Worm (Caenorhabditis elegans): ENCODE results near the gene T15B12.2.

The T15B12.2 gene

DNA sequence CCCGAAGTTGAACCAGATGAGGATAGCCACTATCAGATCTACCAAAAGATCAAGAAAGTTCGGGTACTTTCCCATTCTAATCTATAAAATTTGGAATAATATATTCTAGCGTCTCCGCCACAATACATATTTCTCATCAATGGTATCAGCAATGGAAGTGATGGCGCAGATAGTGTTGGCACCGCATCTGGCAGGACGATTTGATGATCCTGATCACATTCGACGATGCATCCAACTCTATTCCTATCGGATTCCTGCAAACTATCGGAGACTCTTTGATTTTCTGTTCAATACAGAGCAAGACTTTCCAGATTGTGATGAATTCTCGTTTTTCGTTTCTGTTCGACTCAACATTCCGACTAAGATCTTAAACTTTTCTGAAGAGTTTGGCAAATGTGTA, 27.7 kb upstream of the T15B12.2 start:
- TF ChIP-seq Y116A8C.19 (tag; optimal IDR thresholded peaks at IDR 0.05; ENCODE audit: borderline replicate concordance), result no peak
- no peak for TF ChIP-seq ceh-88 (GFP tag; IDR thresholded peaks at IDR 0.05)
- TF ChIP-seq ceh-82 (tag; optimal IDR thresholded peaks at IDR 0.05), result no peak
- no peak for TF ChIP-seq unc-130 (tag; optimal IDR thresholded peaks at IDR 0.05)
- TF ChIP-seq hpl-2 (GFP tag; optimal IDR thresholded peaks at IDR 0.05), result no peak
- no peak for TF ChIP-seq mab-9 (GFP tag; IDR thresholded peaks at IDR 0.05)
- TF ChIP-seq unc-30 (tag; optimal IDR thresholded peaks at IDR 0.05), result no peak
- TF ChIP-seq egl-27 (tag; optimal IDR thresholded peaks at IDR 0.05), result no peak
- no peak for TF ChIP-seq irx-1 (tag; optimal IDR thresholded peaks at IDR 0.05)
- no peak for TF ChIP-seq nhr-28 (tag; optimal IDR thresholded peaks at IDR 0.05)
- no peak for TF ChIP-seq nhr-19 (GFP tag; conservative IDR thresholded peaks at IDR 0.05)
- no peak for TF ChIP-seq lin-39 (tag; optimal IDR thresholded peaks at IDR 0.05)
- no peak for TF ChIP-seq rnt-1 (tag; optimal IDR thresholded peaks at IDR 0.05)

DNA sequence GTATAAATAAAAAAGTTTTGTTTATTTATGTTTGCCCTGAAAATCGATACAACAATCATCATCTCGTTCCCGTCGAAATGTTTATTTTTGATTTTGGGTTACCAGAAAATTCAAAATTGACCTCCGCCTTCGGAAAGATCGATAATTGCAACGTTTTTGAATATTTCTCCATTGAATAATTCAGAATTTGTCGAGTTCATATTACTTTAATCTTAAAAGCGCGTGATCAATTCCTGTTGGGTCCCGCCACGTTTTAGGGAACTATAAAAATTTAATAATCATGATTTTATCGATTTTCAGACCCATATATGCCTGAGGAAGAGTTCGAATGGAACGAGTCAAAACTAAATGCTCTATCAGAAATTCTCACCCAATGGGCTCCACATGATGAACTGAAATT, 24.6 kb upstream of the T15B12.2 start, which contains the start of gene sorf-2:
TSS of gene sorf-2 (plus strand) at position 301 of the 400 bp plus-strand sequence.
- TF ChIP-seq ets-5 (GFP tag; IDR thresholded peaks at IDR 0.05), result no peak
- no peak for TF ChIP-seq unc-62 (GFP tag; optimal IDR thresholded peaks at IDR 0.05)
- no peak for TF ChIP-seq efl-3 (GFP tag; optimal IDR thresholded peaks at IDR 0.05)
- TF ChIP-seq lin-15B (tag; optimal IDR thresholded peaks at IDR 0.05), result no peak

DNA sequence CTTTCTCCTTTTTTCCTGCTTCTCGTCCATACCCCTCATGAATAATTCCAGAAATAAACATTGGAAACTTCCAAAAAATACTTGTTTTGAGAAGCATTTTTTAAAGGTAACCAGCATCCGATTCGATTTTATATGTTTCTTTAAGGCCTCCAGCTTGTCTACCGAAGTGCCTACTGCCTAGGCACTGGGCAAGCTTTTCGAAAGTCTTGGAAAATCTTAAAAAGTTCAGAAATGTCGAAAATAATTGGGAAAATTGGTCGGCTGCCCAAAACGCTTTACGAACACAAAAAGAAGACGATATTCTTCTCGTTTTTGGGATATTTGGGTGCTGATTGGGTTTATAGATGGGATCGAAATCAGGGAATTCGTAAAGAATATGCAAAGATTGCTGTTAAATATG, 20.0 kb upstream of the T15B12.2 start, which contains the start of gene F52C9.3:
TSS of gene F52C9.3 (plus strand) at position 225 of the 400 bp plus-strand sequence.
- TF ChIP-seq F16B12.6 (tag; optimal IDR thresholded peaks at IDR 0.05) (no peak), elt-2 (tag; optimal IDR thresholded peaks at IDR 0.05) (peak; percentile 29), efl-1 (optimal IDR thresholded peaks at IDR 0.05) (no peak), efl-1 (GFP tag; optimal IDR thresholded peaks at IDR 0.05 in 1 of 2) (peak in 1 of 2 experiments; percentile 57), isw-1 (GFP tag; IDR thresholded peaks at IDR 0.05) (no peak), ama-1 (optimal IDR thresholded peaks at IDR 0.05) (peak; percentile 57)

DNA sequence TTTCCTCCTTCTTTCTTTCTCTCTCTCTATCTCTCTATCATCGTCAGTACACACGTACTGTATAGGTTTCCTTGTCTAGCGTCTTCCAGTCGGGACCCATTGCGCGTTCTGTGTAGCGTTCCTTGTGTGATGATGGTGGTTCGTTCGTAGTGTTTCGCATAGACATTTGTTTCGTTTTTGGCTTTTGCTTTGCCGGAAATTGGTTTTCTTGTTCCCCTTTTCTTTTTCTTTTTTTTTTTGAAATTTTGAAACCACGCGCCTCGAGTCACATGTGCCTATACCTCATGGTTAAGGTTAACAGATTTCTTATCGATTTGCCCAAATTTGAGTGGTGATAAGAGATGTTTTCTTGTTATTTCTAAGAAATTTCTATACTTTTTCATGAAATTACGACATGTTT, 16.9 kb upstream of the T15B12.2 start:
- TF ChIP-seq elt-2 (tag; optimal IDR thresholded peaks at IDR 0.05) (peak; percentile 27), nhr-47 (tag; optimal IDR thresholded peaks at IDR 0.05) (no peak), nhr-19 (GFP tag; conservative IDR thresholded peaks at IDR 0.05) (0 out of 2 replicates have a peak, but pooled peaks have one; percentile 16), ceh-63 (GFP tag; optimal IDR thresholded peaks at IDR 0.05) (no peak), lin-35 (GFP tag; optimal IDR thresholded peaks at IDR 0.05) (peak in 1 of 2 experiments; percentile 35), grh-1 (GFP tag; IDR thresholded peaks at IDR 0.05) (no peak), efl-1 (optimal IDR thresholded peaks at IDR 0.05) (no peak), efl-1 (GFP tag; optimal IDR thresholded peaks at IDR 0.05 in 1 of 2) (peak in 1 of 2 experiments; percentile 94), mdl-1 (tag; optimal IDR thresholded peaks at IDR 0.05) (peak in 1 of 2 experiments; percentile 21)

DNA sequence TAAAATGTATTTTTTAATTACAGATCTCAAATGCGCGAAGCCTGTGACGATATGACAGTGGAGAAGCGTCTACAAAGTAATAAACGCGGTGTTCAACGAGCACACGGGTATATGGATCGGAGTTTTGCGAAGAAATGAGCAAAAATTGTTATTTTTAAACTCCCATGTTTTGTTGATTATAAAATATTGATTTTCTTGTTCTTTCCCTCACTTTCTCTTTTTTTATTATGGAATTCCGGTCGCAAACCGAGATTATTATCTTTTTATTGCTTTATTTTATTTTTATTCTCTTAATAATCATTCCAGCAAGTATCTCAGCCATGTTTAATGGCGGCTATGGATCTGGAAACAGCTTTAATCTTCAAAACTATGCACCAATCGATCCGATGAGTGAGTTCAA, 9.3 kb upstream of the T15B12.2 start, which contains the start of gene pqe-1:
TSS of gene pqe-1 (plus strand) at position 301 of the 400 bp plus-strand sequence.
- TF ChIP-seq C16A3.4 (tag; optimal IDR thresholded peaks at IDR 0.05) (no peak), lin-14 (GFP tag; optimal IDR thresholded peaks at IDR 0.05) (no peak), mab-9 (GFP tag; IDR thresholded peaks at IDR 0.05) (no peak), zip-4 (GFP tag; optimal IDR thresholded peaks at IDR 0.05) (no peak), aly-2 (tag; optimal IDR thresholded peaks at IDR 0.05) (no peak), mep-1 (tag; optimal IDR thresholded peaks at IDR 0.05) (no peak), egl-13 (tag; optimal IDR thresholded peaks at IDR 0.05) (no peak), xbp-1 (tag; optimal IDR thresholded peaks at IDR 0.05) (no peak), C04F5.9 (tag; optimal IDR thresholded peaks at IDR 0.05) (no peak), blmp-1 (tag; optimal IDR thresholded peaks at IDR 0.05) (no peak), unc-86 (tag; optimal IDR thresholded peaks at IDR 0.05) (no peak), efl-1 (optimal IDR thresholded peaks at IDR 0.05) (no peak), efl-1 (GFP tag; optimal IDR thresholded peaks at IDR 0.05 in 1 of 2) (no peak), nhr-20 (tag; optimal IDR thresholded peaks at IDR 0.05) (no peak), nhr-28 (tag; optimal IDR thresholded peaks at IDR 0.05) (no peak), zag-1 (tag; optimal IDR thresholded peaks at IDR 0.05) (no peak), nhr-11 (tag; optimal IDR thresholded peaks at IDR 0.05) (no peak), unc-98 (GFP tag; IDR thresholded peaks at IDR 0.05) (no peak)
